Worm (Caenorhabditis elegans) whole organism, late embryonic: ENCODE results near the gene nhr-14.

ENCODE experiments used
- ceh-19 ChIP-seq: fragments of 200-800 bp; sonication (Bioruptor generic); optimal IDR thresholded peaks from 2 replicates; lab custom pipeline; 2018; ENCODE audit warnings: mild to moderate bottlenecking, missing genetic modification characterization, missing compliant biosample characterization
- fax-1 ChIP-seq: sonication (generic microtip); optimal IDR thresholded peaks from 2 replicates; lab custom pipeline; 2016; ENCODE audit warnings: missing genotype, missing genetic modification characterization, missing compliant biosample characterization
- fkh-10 ChIP-seq: fragments of 150-350 bp; optimal IDR thresholded peaks from 2 replicates; lab custom pipeline; 2014; ENCODE audit warnings: missing biosample characterization, missing genetic modification reagents, missing genetic modification characterization
- syd-9 ChIP-seq: sonication (generic microtip); optimal IDR thresholded peaks from 2 replicates; lab custom pipeline; 2016; ENCODE audit warnings: mild to moderate bottlenecking, missing genetic modification characterization, moderate library complexity, missing compliant biosample characterization
- ztf-16 ChIP-seq: sonication (generic microtip); optimal IDR thresholded peaks from 2 replicates; lab custom pipeline; 2017; ENCODE audit warnings: missing genetic modification characterization, missing compliant biosample characterization

DNA sequence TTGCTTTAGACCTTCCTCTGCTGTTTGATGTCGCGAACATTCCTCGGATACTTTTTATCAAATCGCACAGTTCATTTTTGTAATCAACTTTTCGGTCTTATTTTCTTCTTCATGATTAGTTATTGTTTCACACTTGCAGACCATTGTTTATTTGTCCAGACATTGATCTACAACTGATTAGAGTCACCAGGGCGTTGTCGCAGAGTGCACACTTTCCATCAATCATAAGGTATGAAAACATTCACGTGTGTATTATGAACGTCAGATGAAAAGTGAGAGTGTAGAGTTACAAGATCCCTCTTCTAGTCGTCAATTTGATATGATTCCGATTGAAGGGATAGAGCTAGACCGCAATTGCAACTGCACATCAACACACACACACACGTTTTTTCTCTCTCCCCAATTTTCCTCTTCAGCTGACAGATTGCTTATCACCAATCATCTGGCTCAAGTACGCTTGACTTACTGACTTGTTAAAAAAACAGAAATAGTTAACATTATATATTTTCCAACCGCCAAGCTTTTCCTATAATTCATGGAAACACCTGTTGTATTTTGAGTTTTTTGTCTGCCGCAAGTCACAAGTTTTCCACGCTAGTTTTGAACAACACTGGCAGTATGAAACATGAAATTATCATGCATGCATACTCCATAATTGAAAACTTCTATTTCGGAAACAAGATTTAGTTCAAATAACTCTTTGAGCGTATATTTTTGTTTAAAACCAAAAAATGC is 35.8 kb downstream of the nhr-14 start:
- no peak for TF ChIP-seq ceh-19
- no peak for TF ChIP-seq syd-9 (tag; lab: Kevin White, UChicago)
- TF ChIP-seq ztf-16 (tag; lab: Kevin White, UChicago), result no peak
- no peak for TF ChIP-seq fkh-10
- TF ChIP-seq fax-1 (tag; lab: Kevin White, UChicago), result no peak
